3 fruit fly cellular contexts compared by ENCODE assay signal in genomic region chr3R:20830153-20830695, dm6.
A peak's percentile ranks its signal among the peaks of the same experiment; 100 is the strongest.
TF ChIP-seq lines count a peak whose summit lies in the region.

Adss (minus strand) TSS chr3R:20830580.

TF ChIP-seq in whole organism, adult, 20 proteins besides CTCF, POLR2A, EP300 and RAD21 (continued from another document):
- TF ChIP-seq Mnt (GFP tag; optimal IDR thresholded peaks at IDR 0.05; lab: Kevin White, UChicago) (peak; percentile 69), pad (GFP tag; optimal IDR thresholded peaks at IDR 0.05; lab: Kevin White, UChicago) (no peak)

TF ChIP-seq in whole organism, embryonic, 481 proteins besides CTCF, POLR2A, EP300 and RAD21 (continued from another document and continues in another):
- TF ChIP-seq lmd (GFP tag; IDR thresholded peaks at IDR 0.05; lab: Robert Waterston, UW) = peak; percentile 19; the same call in 1 of the 2 replicates
- peak; percentile 3 for TF ChIP-seq CG8359 (GFP tag; optimal IDR thresholded peaks at IDR 0.05; lab: Kevin White, UChicago; ENCODE audit: borderline replicate concordance)
- TF ChIP-seq BtbVII (GFP tag; optimal IDR thresholded peaks at IDR 0.05; lab: Kevin White, UChicago) = peak; percentile 43
- peak; percentile 22; the same call in 1 of the 2 replicates for TF ChIP-seq CG17328 (GFP tag; IDR thresholded peaks at IDR 0.05; lab: Robert Waterston, UW)
- no peak for TF ChIP-seq dmrt99B (tag; optimal IDR thresholded peaks at IDR 0.05; lab: Kevin White, UChicago)
- TF ChIP-seq gt (GFP tag; IDR thresholded peaks at IDR 0.05; lab: Robert Waterston, UW) = no peak
- no peak for TF ChIP-seq C15 (GFP tag; IDR thresholded peaks at IDR 0.05; lab: Robert Waterston, UW)
- no peak for TF ChIP-seq CG18262 (tag; optimal IDR thresholded peaks at IDR 0.05; lab: Kevin White, UChicago)
- peak; percentile 29 for TF ChIP-seq CG3281 (GFP tag; optimal IDR thresholded peaks at IDR 0.05; lab: Kevin White, UChicago)
- peak; percentile 13 for TF ChIP-seq Dek (tag; optimal IDR thresholded peaks at IDR 0.05; lab: Kevin White, UChicago)
- TF ChIP-seq gcm2 (GFP tag; optimal IDR thresholded peaks at IDR 0.05; lab: Kevin White, UChicago) = no peak
- TF ChIP-seq Mad (GFP tag; optimal IDR thresholded peaks at IDR 0.05; lab: Kevin White, UChicago) = peak; percentile 51
- TF ChIP-seq CG12744 (GFP tag; optimal IDR thresholded peaks at IDR 0.05; lab: Kevin White, UChicago) = peak; percentile 20
- TF ChIP-seq Camta (GFP tag; optimal IDR thresholded peaks at IDR 0.05; lab: Kevin White, UChicago) = peak; percentile 15
- no peak for TF ChIP-seq CG1233 (GFP tag; optimal IDR thresholded peaks at IDR 0.05; lab: Kevin White, UChicago)
- TF ChIP-seq Bgb (GFP tag; IDR thresholded peaks at IDR 0.05; lab: Robert Waterston, UW; ENCODE audit: partially characterized antibody) = peak; percentile 67
- no peak for TF ChIP-seq CG6813 (GFP tag; optimal IDR thresholded peaks at IDR 0.05; lab: Kevin White, UChicago)
- no peak; the same call in 1 of the 2 replicates for TF ChIP-seq CG13287 (GFP tag; IDR thresholded peaks at IDR 0.05; lab: Robert Waterston, UW; ENCODE audit: partially characterized antibody)
- peak; percentile 47 for TF ChIP-seq Abd-B (GFP tag; optimal IDR thresholded peaks at IDR 0.05; lab: Kevin White, UChicago)
- TF ChIP-seq MTF-1 (GFP tag; optimal IDR thresholded peaks at IDR 0.05; lab: Kevin White, UChicago; ENCODE audit: borderline replicate concordance) = peak; percentile 63
- peak; percentile 7 for TF ChIP-seq CG12155 (GFP tag; optimal IDR thresholded peaks at IDR 0.05; lab: Kevin White, UChicago)
- no peak for TF ChIP-seq exex (tag; optimal IDR thresholded peaks at IDR 0.05; lab: Kevin White, UChicago)
- TF ChIP-seq CG17912 (GFP tag; optimal IDR thresholded peaks at IDR 0.05; lab: Kevin White, UChicago) = peak; percentile 51
- TF ChIP-seq br (optimal IDR thresholded peaks at IDR 0.05; lab: Kevin White, UChicago) = no peak
- TF ChIP-seq CkIIα-i1 (GFP tag; IDR thresholded peaks at IDR 0.05; lab: Robert Waterston, UW) = no peak
- no peak for TF ChIP-seq CG7556 (GFP tag; optimal IDR thresholded peaks at IDR 0.05; lab: Kevin White, UChicago)
- peak; percentile 40 for TF ChIP-seq CG2712 (tag; optimal IDR thresholded peaks at IDR 0.05; lab: Kevin White, UChicago)
- no peak for TF ChIP-seq fru (optimal IDR thresholded peaks at IDR 0.05; lab: Kevin White, UChicago)
- no peak for TF ChIP-seq Gsc (GFP tag; IDR thresholded peaks at IDR 0.05; lab: Robert Waterston, UW)
- TF ChIP-seq abd-A (tag; optimal IDR thresholded peaks at IDR 0.05; lab: Kevin White, UChicago) = peak; percentile 23
- TF ChIP-seq CG14014 (GFP tag; IDR thresholded peaks at IDR 0.05; lab: Robert Waterston, UW) = no peak
- TF ChIP-seq ham (GFP tag; IDR thresholded peaks at IDR 0.05; lab: Robert Waterston, UW) = no peak
- no peak for TF ChIP-seq CG30431 (GFP tag; optimal IDR thresholded peaks at IDR 0.05; lab: Kevin White, UChicago)
- TF ChIP-seq Sry-δ (GFP tag; optimal IDR thresholded peaks at IDR 0.05; lab: Kevin White, UChicago) = peak; percentile 12
- no peak for TF ChIP-seq da (GFP tag; optimal IDR thresholded peaks at IDR 0.05; lab: Kevin White, UChicago)
- no peak for TF ChIP-seq Ssrp (tag; optimal IDR thresholded peaks at IDR 0.05; lab: Kevin White, UChicago)
- TF ChIP-seq Mes4 (GFP tag; optimal IDR thresholded peaks at IDR 0.05; lab: Kevin White, UChicago) = no peak
- TF ChIP-seq ranshi (GFP tag; IDR thresholded peaks at IDR 0.05; lab: Robert Waterston, UW) = peak; percentile 21; the same call in 1 of the 2 replicates
- TF ChIP-seq phol (tag; optimal IDR thresholded peaks at IDR 0.05; lab: Kevin White, UChicago) = peak; percentile 48
- TF ChIP-seq CG14965 (GFP tag; optimal IDR thresholded peaks at IDR 0.05; lab: Kevin White, UChicago; ENCODE audit: borderline replicate concordance) = no peak
- peak; percentile 41; the same call in 1 of the 2 replicates for TF ChIP-seq vvl (GFP tag; IDR thresholded peaks at IDR 0.05; lab: Robert Waterston, UW)
- TF ChIP-seq pfk (GFP tag; optimal IDR thresholded peaks at IDR 0.05; lab: Kevin White, UChicago) = peak; percentile 65
- no peak for TF ChIP-seq Nf-YB (GFP tag; optimal IDR thresholded peaks at IDR 0.05; lab: Kevin White, UChicago)
- peak; percentile 18 for TF ChIP-seq CG16863 (GFP tag; optimal IDR thresholded peaks at IDR 0.05; lab: Kevin White, UChicago)
- TF ChIP-seq hbn (GFP tag; IDR thresholded peaks at IDR 0.05; lab: Robert Waterston, UW; ENCODE audit: partially characterized antibody) = no peak
- TF ChIP-seq sr (GFP tag; IDR thresholded peaks at IDR 0.05; lab: Robert Waterston, UW) = peak; percentile 98
- no peak for TF ChIP-seq fd102C (GFP tag; optimal IDR thresholded peaks at IDR 0.05; lab: Kevin White, UChicago)
- peak; percentile 36; the same call in 1 of the 2 replicates for TF ChIP-seq CG3847 (GFP tag; IDR thresholded peaks at IDR 0.05; lab: Robert Waterston, UW)
- peak; percentile 48 for TF ChIP-seq CG6765 (GFP tag; optimal IDR thresholded peaks at IDR 0.05; lab: Kevin White, UChicago)
- TF ChIP-seq seq (GFP tag; IDR thresholded peaks at IDR 0.05; lab: Robert Waterston, UW) = peak; percentile 41; the same call in 1 of the 2 replicates
- peak; percentile 34 for TF ChIP-seq Adf1 (GFP tag; IDR thresholded peaks at IDR 0.05; lab: Robert Waterston, UW)
- TF ChIP-seq tap (tag; optimal IDR thresholded peaks at IDR 0.05; lab: Kevin White, UChicago) = no peak
- TF ChIP-seq CG7839 (tag; optimal IDR thresholded peaks at IDR 0.05; lab: Kevin White, UChicago) = no peak
- TF ChIP-seq CG6254 (GFP tag; optimal IDR thresholded peaks at IDR 0.05; lab: Kevin White, UChicago) = peak; percentile 57
- peak; percentile 33 for TF ChIP-seq NC2α (GFP tag; optimal IDR thresholded peaks at IDR 0.05; lab: Kevin White, UChicago)
- TF ChIP-seq Tbp (GFP tag; optimal IDR thresholded peaks at IDR 0.05; lab: Kevin White, UChicago) = peak; percentile 66
- TF ChIP-seq tup (GFP tag; optimal IDR thresholded peaks at IDR 0.05; lab: Kevin White, UChicago) = peak; percentile 5
- TF ChIP-seq CG8290 (GFP tag; optimal IDR thresholded peaks at IDR 0.05; lab: Kevin White, UChicago) = no peak
- peak in 1 of 2 experiments; percentile 85 for TF ChIP-seq CG8290 (tag; optimal IDR thresholded peaks at IDR 0.05; lab: Kevin White, UChicago)
- no peak; the same call in 1 of the 2 replicates for TF ChIP-seq CG10366 (GFP tag; IDR thresholded peaks at IDR 0.05; lab: Robert Waterston, UW)
- peak; percentile 32 for TF ChIP-seq CG1647 (GFP tag; optimal IDR thresholded peaks at IDR 0.05; lab: Kevin White, UChicago)
- peak; percentile 89 for TF ChIP-seq CG9797 (GFP tag; optimal IDR thresholded peaks at IDR 0.05; lab: Kevin White, UChicago)
- TF ChIP-seq CG15479 (GFP tag; optimal IDR thresholded peaks at IDR 0.05; lab: Kevin White, UChicago) = peak; percentile 81

TF ChIP-seq in whole organism, prepupa, 60 proteins besides CTCF, POLR2A, EP300 and RAD21 (continued from another document):
- TF ChIP-seq Eip93F (GFP tag; optimal IDR thresholded peaks at IDR 0.05; lab: Kevin White, UChicago) (no peak), Hr39 (GFP tag; optimal IDR thresholded peaks at IDR 0.05; lab: Kevin White, UChicago) (no peak), Hr4 (GFP tag; optimal IDR thresholded peaks at IDR 0.05; lab: Kevin White, UChicago) (no peak), Eip78C (GFP tag; lab: Kevin White, UChicago) (peak; percentile 69), CG31627 (GFP tag; optimal IDR thresholded peaks at IDR 0.05; lab: Kevin White, UChicago) (no peak), acj6 (GFP tag; optimal IDR thresholded peaks at IDR 0.05; lab: Kevin White, UChicago) (no peak), dac (GFP tag; optimal IDR thresholded peaks at IDR 0.05; lab: Kevin White, UChicago) (no peak), Gug (GFP tag; IDR thresholded peaks at IDR 0.05; lab: Robert Waterston, UW) (no peak), Sox102F (GFP tag; optimal IDR thresholded peaks at IDR 0.05; lab: Kevin White, UChicago) (no peak), CG8319 (GFP tag; optimal IDR thresholded peaks at IDR 0.05; lab: Kevin White, UChicago) (no peak), CG1621 (tag; optimal IDR thresholded peaks at IDR 0.05; lab: Kevin White, UChicago) (peak; percentile 51), Lpt (GFP tag; optimal IDR thresholded peaks at IDR 0.05; lab: Kevin White, UChicago) (no peak), Ets96B (tag; optimal IDR thresholded peaks at IDR 0.05; lab: Kevin White, UChicago) (no peak), CG15336 (GFP tag; IDR thresholded peaks at IDR 0.05; lab: Robert Waterston, UW) (no peak), OdsH (GFP tag; optimal IDR thresholded peaks at IDR 0.05; lab: Kevin White, UChicago) (no peak), vri (GFP tag; optimal IDR thresholded peaks at IDR 0.05; lab: Kevin White, UChicago) (no peak), fkh (GFP tag; optimal IDR thresholded peaks at IDR 0.05; lab: Kevin White, UChicago) (peak; percentile 92), esn (GFP tag; optimal IDR thresholded peaks at IDR 0.05; lab: Kevin White, UChicago) (peak; percentile 0), CG6808 (GFP tag; optimal IDR thresholded peaks at IDR 0.05; lab: Kevin White, UChicago) (no peak), achi (GFP tag; optimal IDR thresholded peaks at IDR 0.05; lab: Kevin White, UChicago) (no peak), CG34406 (GFP tag; optimal IDR thresholded peaks at IDR 0.05; lab: Kevin White, UChicago) (no peak), pdm3 (GFP tag; optimal IDR thresholded peaks at IDR 0.05; lab: Kevin White, UChicago) (no peak)
